Worm (Caenorhabditis elegans): ENCODE results near the gene lron-15.

Gene lron-15

DNA sequence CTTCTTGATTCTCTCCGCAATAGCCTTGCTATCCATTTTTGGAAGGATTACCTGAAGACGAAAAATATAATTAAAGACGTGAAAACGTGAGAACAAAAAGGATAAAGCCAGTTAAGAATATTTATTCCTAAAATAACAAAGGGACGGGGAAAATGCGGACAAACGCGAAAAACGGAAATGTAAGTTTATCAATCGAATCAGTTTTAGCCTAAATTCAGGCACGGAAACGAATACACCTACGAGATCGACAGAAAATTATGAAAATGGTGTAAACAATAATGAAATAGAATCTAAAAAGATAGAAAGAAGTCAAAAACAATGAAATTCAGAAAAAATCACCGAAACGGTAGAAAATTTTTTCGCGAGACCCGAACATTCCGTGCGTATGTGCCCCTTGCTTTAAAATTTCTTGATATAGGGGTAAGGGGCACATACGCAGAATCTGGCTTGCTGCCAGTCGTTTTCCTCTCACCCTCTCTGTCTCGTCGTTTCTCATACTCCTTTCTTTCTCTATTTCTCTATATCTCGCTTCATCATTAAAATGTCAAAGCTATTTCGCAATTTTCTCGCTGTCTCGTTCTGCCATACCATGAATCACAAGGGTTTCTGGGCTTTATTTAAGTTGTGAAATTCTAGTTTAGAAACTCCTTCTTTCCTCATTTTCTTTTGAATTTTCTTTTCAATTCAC, 44.1 kb upstream of the lron-15 start, which contains the start of gene icd-1:
Gene icd-1 (minus strand): TSS at position 51 of the 688 bp plus-strand sequence.
- no peak for TF ChIP-seq snpc-4 (tag; optimal IDR thresholded peaks at IDR 0.05)
- TF ChIP-seq flh-1 (GFP tag; optimal IDR thresholded peaks at IDR 0.05): no peak
- TF ChIP-seq sem-2 (GFP tag; optimal IDR thresholded peaks at IDR 0.05): no peak
- TF ChIP-seq nhr-76 (tag; optimal IDR thresholded peaks at IDR 0.05): no peak
- TF ChIP-seq nhr-237 (tag; optimal IDR thresholded peaks at IDR 0.05): peak; percentile 93
- peak; percentile 34 for TF ChIP-seq mab-5 (tag; optimal IDR thresholded peaks at IDR 0.05)
- TF ChIP-seq mep-1 (tag; optimal IDR thresholded peaks at IDR 0.05): peak; percentile 93
- TF ChIP-seq zip-8 (tag; optimal IDR thresholded peaks at IDR 0.05): no peak
- peak; percentile 15 for TF ChIP-seq nhr-2 (tag; optimal IDR thresholded peaks at IDR 0.05)
- no peak for TF ChIP-seq drap-1 (GFP tag; optimal IDR thresholded peaks at IDR 0.05)
- peak; percentile 84 for TF ChIP-seq lsy-2 (tag; optimal IDR thresholded peaks at IDR 0.05)
- TF ChIP-seq lin-32 (GFP tag; optimal IDR thresholded peaks at IDR 0.05): no peak
- TF ChIP-seq hlh-1 (tag; optimal IDR thresholded peaks at IDR 0.05): peak; percentile 56
- no peak for TF ChIP-seq elt-1 (tag; optimal IDR thresholded peaks at IDR 0.05; ENCODE audit: borderline replicate concordance, insufficient read depth)
- TF ChIP-seq ceh-83 (GFP tag; optimal IDR thresholded peaks at IDR 0.05): peak; percentile 58
- TF ChIP-seq nhr-12 (tag; optimal IDR thresholded peaks at IDR 0.05): no peak
- TF ChIP-seq cnd-1 (tag; optimal IDR thresholded peaks at IDR 0.05): peak; percentile 31
- TF ChIP-seq ces-1 (GFP tag; optimal IDR thresholded peaks at IDR 0.05): peak; percentile 94
- no peak for TF ChIP-seq bed-3 (GFP tag; optimal IDR thresholded peaks at IDR 0.05)
- TF ChIP-seq pha-4 (tag; optimal IDR thresholded peaks at IDR 0.05): peak; percentile 71
- TF ChIP-seq unc-120 (tag; optimal IDR thresholded peaks at IDR 0.05; ENCODE audit: poor library complexity, severe bottlenecking): peak; percentile 99
- no peak for TF ChIP-seq ceh-43 (GFP tag; optimal IDR thresholded peaks at IDR 0.05)
- peak; percentile 89 for TF ChIP-seq ham-2 (GFP tag; optimal IDR thresholded peaks at IDR 0.05)
- TF ChIP-seq blmp-1 (tag; optimal IDR thresholded peaks at IDR 0.05): no peak
- TF ChIP-seq ztf-11 (tag; optimal IDR thresholded peaks at IDR 0.05): peak; percentile 67
- peak; percentile 91 for TF ChIP-seq elt-3 (tag; optimal IDR thresholded peaks at IDR 0.05)
- TF ChIP-seq mls-2 (tag; optimal IDR thresholded peaks at IDR 0.05): peak; percentile 63
- no peak for TF ChIP-seq tbx-8 (GFP tag; optimal IDR thresholded peaks at IDR 0.05)
- TF ChIP-seq sptf-1 (tag; optimal IDR thresholded peaks at IDR 0.05): peak; percentile 71
- TF ChIP-seq unc-62 (GFP tag; optimal IDR thresholded peaks at IDR 0.05): peak; percentile 96
- TF ChIP-seq lin-13 (tag; optimal IDR thresholded peaks at IDR 0.05): peak; percentile 88
- TF ChIP-seq ceh-39 (tag; optimal IDR thresholded peaks at IDR 0.05): peak; percentile 71
- TF ChIP-seq M03D4.4 (tag; optimal IDR thresholded peaks at IDR 0.05): peak; percentile 63
- no peak for TF ChIP-seq nhr-28 (tag; optimal IDR thresholded peaks at IDR 0.05)
- TF ChIP-seq unc-39 (tag; optimal IDR thresholded peaks at IDR 0.05): no peak

- TF ChIP-seq tbx-8 (GFP tag; optimal IDR thresholded peaks at IDR 0.05) (no peak), unc-62 (GFP tag; optimal IDR thresholded peaks at IDR 0.05) (no peak), lin-32 (GFP tag; optimal IDR thresholded peaks at IDR 0.05) (no peak), cnd-1 (tag; optimal IDR thresholded peaks at IDR 0.05) (no peak), ces-1 (GFP tag; optimal IDR thresholded peaks at IDR 0.05) (no peak), pha-4 (tag; optimal IDR thresholded peaks at IDR 0.05) (no peak), nhr-28 (tag; optimal IDR thresholded peaks at IDR 0.05) (no peak), ham-2 (GFP tag; optimal IDR thresholded peaks at IDR 0.05) (no peak), mls-2 (tag; optimal IDR thresholded peaks at IDR 0.05) (no peak), lin-13 (tag; optimal IDR thresholded peaks at IDR 0.05) (no peak), nhr-12 (tag; optimal IDR thresholded peaks at IDR 0.05) (no peak), ceh-83 (GFP tag; optimal IDR thresholded peaks at IDR 0.05) (no peak), blmp-1 (tag; optimal IDR thresholded peaks at IDR 0.05) (no peak), drap-1 (GFP tag; optimal IDR thresholded peaks at IDR 0.05) (no peak), M03D4.4 (tag; optimal IDR thresholded peaks at IDR 0.05) (no peak), mep-1 (tag; optimal IDR thresholded peaks at IDR 0.05) (no peak), nhr-2 (tag; optimal IDR thresholded peaks at IDR 0.05) (no peak), zip-8 (tag; optimal IDR thresholded peaks at IDR 0.05) (no peak)
Measured at ce11 chrII:6587264-6587870, 42.7 kb upstream of the lron-15 start, which contains the start of gene C56C10.7. C56C10.7 (minus strand) TSS chrII:6587575.

- TF ChIP-seq unc-39 (tag; optimal IDR thresholded peaks at IDR 0.05) (no peak), ceh-83 (GFP tag; optimal IDR thresholded peaks at IDR 0.05) (no peak), ztf-11 (tag; optimal IDR thresholded peaks at IDR 0.05) (no peak), lsy-2 (tag; optimal IDR thresholded peaks at IDR 0.05) (no peak), pha-4 (tag; optimal IDR thresholded peaks at IDR 0.05) (no peak)
Measured at ce11 chrII:6582758-6583157, 38.1 kb upstream of the lron-15 start, which contains the start of gene C56C10.4. C56C10.4 (plus strand) TSS chrII:6583058.
